Fruit fly (Drosophila melanogaster) whole organism, embryonic: ENCODE data around the gene CG6873.
A peak's percentile ranks its signal among the peaks of the same experiment; 100 is the strongest.

Experiments used
- C15 ChIP-seq: fragments of 200-800 bp; sonication (Bioruptor generic); IDR thresholded peaks from 3 replicates; pipeline ENCODE4 v1.3.6; 2022; ENCODE audit warnings: missing biosample characterization, missing genetic modification characterization
- CG10321 ChIP-seq: fragments of 200-800 bp; sonication (Bioruptor generic); IDR thresholded peaks from 2 replicates; pipeline ENCODE4 v1.3.6; 2022; ENCODE audit warnings: missing biosample characterization, missing genetic modification characterization
- CG13287 ChIP-seq: fragments of 200-800 bp; sonication (Bioruptor generic); IDR thresholded peaks from 2 replicates; pipeline ENCODE4 v1.3.6; 2022; ENCODE audit warnings: missing biosample characterization, missing genetic modification characterization; ENCODE audit not compliant: partially characterized antibody
- CG13894 ChIP-seq: fragments of 200-800 bp; sonication (Bioruptor generic); optimal IDR thresholded peaks from 3 replicates; lab custom pipeline; 2018; ENCODE audit warnings: missing biosample characterization, mild to moderate bottlenecking, missing genetic modification characterization, moderate library complexity
- CG16779 ChIP-seq: fragments of 200-800 bp; sonication (Bioruptor generic); IDR thresholded peaks from 2 replicates; pipeline ENCODE4 v1.3.6; 2022; ENCODE audit warnings: missing biosample characterization, missing genetic modification characterization
- CG17612 ChIP-seq: fragments of 200-800 bp; sonication (Bioruptor generic); IDR thresholded peaks from 2 replicates; pipeline ENCODE4 v1.3.6; 2022; ENCODE audit warnings: missing biosample characterization, missing genetic modification characterization
- CG17912 ChIP-seq: fragments of 200-800 bp; sonication (Bioruptor generic); optimal IDR thresholded peaks from 2 replicates; lab custom pipeline; 2018; ENCODE audit warnings: missing biosample characterization, mild to moderate bottlenecking, missing genetic modification characterization
- CG2199 ChIP-seq: fragments of 200-800 bp; sonication (Bioruptor generic); IDR thresholded peaks from 3 replicates; pipeline ENCODE4 v1.3.6; 2022; ENCODE audit warnings: missing biosample characterization, missing genetic modification characterization
- CG30403 ChIP-seq: fragments of 200-800 bp; sonication (Bioruptor generic); optimal IDR thresholded peaks from 3 replicates; lab custom pipeline; 2016; ENCODE audit warnings: missing biosample characterization, missing genetic modification characterization
- CG3281 ChIP-seq: fragments of 200-800 bp; sonication (Bioruptor generic); optimal IDR thresholded peaks from 3 replicates; lab custom pipeline; 2017; ENCODE audit warnings: missing biosample characterization, mild to moderate bottlenecking, missing genetic modification characterization
- CG3407 ChIP-seq: fragments of 200-800 bp; sonication (Bioruptor generic); optimal IDR thresholded peaks from 2 replicates; lab custom pipeline; 2018; ENCODE audit warnings: missing biosample characterization, mild to moderate bottlenecking, missing genetic modification characterization
- CG34376 ChIP-seq: fragments of 200-800 bp; sonication (Bioruptor generic); optimal IDR thresholded peaks from 2 replicates; lab custom pipeline; 2018; ENCODE audit warnings: missing biosample characterization, mild to moderate bottlenecking, missing genetic modification characterization
- CG4854 ChIP-seq: fragments of 200-800 bp; sonication (Bioruptor generic); optimal IDR thresholded peaks from 2 replicates; lab custom pipeline; 2016; ENCODE audit warnings: missing biosample characterization, missing genetic modification characterization, inconsistent platforms
- CG6654 ChIP-seq: fragments of 200-800 bp; sonication (Bioruptor generic); optimal IDR thresholded peaks from 2 replicates; lab custom pipeline; 2017; ENCODE audit warnings: missing biosample characterization, mild to moderate bottlenecking, missing genetic modification characterization
- CG6689 ChIP-seq: fragments of 200-800 bp; sonication (Bioruptor generic); IDR thresholded peaks from 2 replicates; pipeline ENCODE4 v1.3.6; 2022; ENCODE audit warnings: missing biosample characterization, missing genetic modification characterization
- CG6791 ChIP-seq: fragments of 200-800 bp; sonication (Bioruptor generic); IDR thresholded peaks from 3 replicates; pipeline ENCODE4 v1.3.6; 2022; ENCODE audit warnings: missing biosample characterization, missing genetic modification characterization; ENCODE audit not compliant: partially characterized antibody
- CG6813 ChIP-seq: fragments of 200-800 bp; sonication (Bioruptor generic); optimal IDR thresholded peaks from 2 replicates; lab custom pipeline; 2017; ENCODE audit warnings: missing biosample characterization, missing genetic modification characterization, mild to moderate bottlenecking, moderate library complexity, missing genetic modification reagents
- CG8388 ChIP-seq: fragments of 200-800 bp; sonication (Bioruptor generic); optimal IDR thresholded peaks from 2 replicates; lab custom pipeline; 2019; ENCODE audit warnings: missing biosample characterization, mild to moderate bottlenecking, missing genetic modification characterization, moderate library complexity
- D19B ChIP-seq: fragments of 200-800 bp; sonication (Bioruptor generic); optimal IDR thresholded peaks from 2 replicates; lab custom pipeline; 2017; ENCODE audit warnings: missing biosample characterization, mild to moderate bottlenecking, missing genetic modification characterization
- Dip3 ChIP-seq: fragments of 200-800 bp; sonication (Bioruptor generic); optimal IDR thresholded peaks from 3 replicates; lab custom pipeline; 2016; ENCODE audit warnings: missing biosample characterization, missing genetic modification characterization
- E2f1 ChIP-seq: fragments of 200-800 bp; sonication (Bioruptor generic); IDR thresholded peaks from 2 replicates; pipeline ENCODE4 v1.3.6; 2022; ENCODE audit warnings: missing biosample characterization, missing genetic modification characterization
- Eip74EF ChIP-seq, 2 experiments: fragments of 200-800 bp in 1 of 2; fragments of >200 bp in 1 of 2; sonication (Bioruptor generic) in 1 of 2; optimal IDR thresholded peaks; 2 replicates each; lab custom pipeline; 2017 to 2019; ENCODE audit warnings: missing biosample characterization in 2 of 2, missing genetic modification characterization in 2 of 2, mild to moderate bottlenecking in 1 of 2, moderate library complexity in 1 of 2
- GATAe ChIP-seq: fragments of 200-800 bp; sonication (Bioruptor generic); conservative IDR thresholded peaks from 2 replicates; pipeline ENCODE4 v1.3.6; 2022; ENCODE audit warnings: missing biosample characterization, missing genetic modification characterization
- Gug ChIP-seq: fragments of 200-800 bp; sonication (Bioruptor generic); IDR thresholded peaks from 4 replicates; pipeline ENCODE4 v1.3.6; 2022; ENCODE audit warnings: missing biosample characterization, missing genetic modification characterization
- Hand ChIP-seq: fragments of 200-800 bp; sonication (Bioruptor generic); optimal IDR thresholded peaks from 2 replicates; lab custom pipeline; 2017; ENCODE audit warnings: mild to moderate bottlenecking, missing biosample characterization, missing genetic modification reagents, missing genetic modification characterization
- Hmr ChIP-seq: fragments of 200-800 bp; sonication (Bioruptor generic); optimal IDR thresholded peaks from 3 replicates; lab custom pipeline; 2017; ENCODE audit warnings: mild to moderate bottlenecking, missing biosample characterization, missing genetic modification reagents, missing genetic modification characterization
- MTF-1 ChIP-seq: fragments of 200-800 bp; sonication (Bioruptor generic); optimal IDR thresholded peaks from 2 replicates; lab custom pipeline; 2018; ENCODE audit warnings: missing biosample characterization, mild to moderate bottlenecking, missing genetic modification characterization, borderline replicate concordance
- NFAT ChIP-seq: fragments of 200-800 bp; sonication (Bioruptor generic); IDR thresholded peaks from 2 replicates; pipeline ENCODE4 v1.3.6; 2022; ENCODE audit warnings: missing biosample characterization, missing genetic modification characterization
- NfI ChIP-seq: fragments of 200-800 bp; sonication (Bioruptor generic); optimal IDR thresholded peaks from 3 replicates; lab custom pipeline; 2018; ENCODE audit warnings: missing biosample characterization, mild to moderate bottlenecking, missing genetic modification characterization, moderate library complexity
- PHDP ChIP-seq: fragments of 200-800 bp; sonication (Bioruptor generic); optimal IDR thresholded peaks from 3 replicates; lab custom pipeline; 2018; ENCODE audit warnings: missing biosample characterization, mild to moderate bottlenecking, missing genetic modification characterization, moderate library complexity
- Six4 ChIP-seq: fragments of 200-800 bp; sonication (Bioruptor generic); optimal IDR thresholded peaks from 2 replicates; lab custom pipeline; 2016; ENCODE audit warnings: missing biosample characterization, missing genetic modification characterization
- Xbp1 ChIP-seq: fragments of 200-800 bp; sonication (Bioruptor generic); optimal IDR thresholded peaks from 3 replicates; lab custom pipeline; 2016; ENCODE audit warnings: missing biosample characterization, mild to moderate bottlenecking, missing genetic modification characterization
- ac ChIP-seq: fragments of 200-800 bp; sonication (Bioruptor generic); optimal IDR thresholded peaks from 3 replicates; lab custom pipeline; 2017; ENCODE audit warnings: missing biosample characterization, mild to moderate bottlenecking, missing genetic modification characterization
- ato ChIP-seq: fragments of 200-800 bp; sonication (Bioruptor generic); IDR thresholded peaks from 2 replicates; pipeline ENCODE4 v1.3.6; 2022; ENCODE audit warnings: missing biosample characterization, missing genetic modification characterization; ENCODE audit not compliant: partially characterized antibody
- crc ChIP-seq: fragments of 200-800 bp; sonication (Bioruptor generic); optimal IDR thresholded peaks from 2 replicates; lab custom pipeline; 2016; ENCODE audit warnings: missing biosample characterization, missing genetic modification characterization
- dati ChIP-seq: fragments of 200-800 bp; sonication (Bioruptor generic); IDR thresholded peaks from 2 replicates; pipeline ENCODE4 v1.3.6; 2022; ENCODE audit warnings: missing biosample characterization, missing genetic modification characterization
- dimm ChIP-seq: fragments of 200-800 bp; sonication (Bioruptor generic); IDR thresholded peaks from 2 replicates; pipeline ENCODE4 v1.3.6; 2022; ENCODE audit warnings: missing biosample characterization, missing genetic modification characterization
- disco-r ChIP-seq: fragments of 200-800 bp; sonication (Bioruptor generic); optimal IDR thresholded peaks from 2 replicates; lab custom pipeline; 2016; ENCODE audit warnings: missing biosample characterization, missing genetic modification characterization
- ems ChIP-seq: fragments of 200-800 bp; sonication (Bioruptor generic); optimal IDR thresholded peaks from 3 replicates; lab custom pipeline; 2016; ENCODE audit warnings: missing biosample characterization, missing genetic modification characterization
- ftz-f1 ChIP-seq: fragments of 200-800 bp; sonication (Bioruptor generic); optimal IDR thresholded peaks from 2 replicates; lab custom pipeline; 2016; ENCODE audit warnings: missing biosample characterization, missing genetic modification characterization
- gem ChIP-seq: fragments of 200-800 bp; sonication (Bioruptor generic); optimal IDR thresholded peaks from 2 replicates; lab custom pipeline; 2019; ENCODE audit warnings: missing biosample characterization, mild to moderate bottlenecking, missing genetic modification characterization, moderate library complexity
- grn ChIP-seq: fragments of 200-800 bp; sonication (Bioruptor generic); optimal IDR thresholded peaks from 3 replicates; lab custom pipeline; 2017; ENCODE audit warnings: missing biosample characterization, missing genetic modification characterization
- h ChIP-seq: fragments of >200 bp; optimal IDR thresholded peaks from 2 replicates; lab custom pipeline; 2017
- klu ChIP-seq: fragments of 200-800 bp; sonication (Bioruptor generic); IDR thresholded peaks from 2 replicates; pipeline ENCODE4 v1.3.6; 2022; ENCODE audit warnings: missing biosample characterization, missing genetic modification characterization
- nerfin-1 ChIP-seq: fragments of 200-800 bp; sonication (Bioruptor generic); optimal IDR thresholded peaks from 3 replicates; lab custom pipeline; 2019; ENCODE audit warnings: missing biosample characterization, mild to moderate bottlenecking, missing genetic modification characterization, moderate library complexity
- nmo ChIP-seq: fragments of 200-800 bp; sonication (Bioruptor generic); optimal IDR thresholded peaks from 2 replicates; lab custom pipeline; 2018; ENCODE audit warnings: missing biosample characterization, mild to moderate bottlenecking, missing genetic modification characterization, moderate library complexity
- peb ChIP-seq: fragments of 200-800 bp; sonication (Bioruptor generic); IDR thresholded peaks from 2 replicates; pipeline ENCODE4 v1.3.6; 2022; ENCODE audit warnings: missing biosample characterization, missing genetic modification characterization
- sd ChIP-seq: fragments of 200-800 bp; sonication (Bioruptor generic); optimal IDR thresholded peaks from 3 replicates; lab custom pipeline; 2018; ENCODE audit warnings: missing biosample characterization, mild to moderate bottlenecking, missing genetic modification characterization, moderate library complexity
- tna ChIP-seq: fragments of 200-800 bp; sonication (Bioruptor generic); IDR thresholded peaks from 2 replicates; pipeline ENCODE4 v1.3.6; 2022; ENCODE audit warnings: missing biosample characterization, missing genetic modification characterization; ENCODE audit not compliant: partially characterized antibody
- wdn ChIP-seq: fragments of 200-800 bp; sonication (Bioruptor generic); IDR thresholded peaks from 2 replicates; pipeline ENCODE4 v1.3.6; 2022; ENCODE audit warnings: missing biosample characterization, missing genetic modification characterization
- zf30C ChIP-seq: fragments of 200-800 bp; sonication (Bioruptor generic); optimal IDR thresholded peaks from 3 replicates; lab custom pipeline; 2018; ENCODE audit warnings: missing biosample characterization, mild to moderate bottlenecking, missing genetic modification characterization

The CG6873 gene

dm6 chrX:18774818-18775343, 35.2 kb upstream of the CG6873 start, which contains the start of gene CG6891 (continued):
- peak; percentile 45 for TF ChIP-seq ac (GFP tag; lab: Kevin White, UChicago)
- no peak for TF ChIP-seq dimm (GFP tag; lab: Robert Waterston, UW)
- no peak for TF ChIP-seq ems (GFP tag; lab: Kevin White, UChicago)
- TF ChIP-seq CG6791 (GFP tag; lab: Robert Waterston, UW): no peak
- no peak for TF ChIP-seq Hmr (GFP tag; lab: Kevin White, UChicago)
- peak; percentile 26; the same call in 1 of the 2 replicates for TF ChIP-seq ato (GFP tag; lab: Robert Waterston, UW)
- no peak for TF ChIP-seq klu (GFP tag; lab: Robert Waterston, UW)
- TF ChIP-seq MTF-1: no peak
- peak; percentile 55 for TF ChIP-seq gem (tag; lab: Kevin White, UChicago)
- TF ChIP-seq CG10321 (GFP tag; lab: Robert Waterston, UW): peak; percentile 91
- no peak for TF ChIP-seq Gug
- 0 out of 2 replicates have a peak, but pooled peaks have one; percentile 13 for TF ChIP-seq CG6689 (GFP tag; lab: Robert Waterston, UW)
- no peak for TF ChIP-seq CG4854 (GFP tag; lab: Kevin White, UChicago)
- TF ChIP-seq CG16779 (GFP tag; lab: Robert Waterston, UW): no peak
- TF ChIP-seq CG13287 (GFP tag; lab: Robert Waterston, UW): peak; percentile 41; the same call in 1 of the 2 replicates
- no peak for TF ChIP-seq CG2199
- peak in 1 of 2 experiments; percentile 11 for TF ChIP-seq Eip74EF (GFP tag; optimal IDR thresholded peaks at IDR 0.05; lab: Kevin White, UChicago)
- TF ChIP-seq CG6813 (GFP tag; lab: Kevin White, UChicago): no peak
- no peak for TF ChIP-seq C15
- TF ChIP-seq nmo (GFP tag; lab: Kevin White, UChicago): peak; percentile 49
- TF ChIP-seq peb (GFP tag; lab: Robert Waterston, UW): no peak
- peak; percentile 76 for TF ChIP-seq zf30C (GFP tag; lab: Kevin White, UChicago)
- peak; percentile 7 for TF ChIP-seq sd (tag; lab: Kevin White, UChicago)
- TF ChIP-seq CG3281 (GFP tag; lab: Kevin White, UChicago): no peak
- no peak for TF ChIP-seq tna (GFP tag; lab: Robert Waterston, UW)
- no peak for TF ChIP-seq Six4 (GFP tag; lab: Kevin White, UChicago)
- TF ChIP-seq dati: no peak
- TF ChIP-seq PHDP: peak; percentile 4
- TF ChIP-seq nerfin-1 (tag; lab: Kevin White, UChicago): peak; percentile 33
- no peak for TF ChIP-seq grn
- no peak for TF ChIP-seq E2f1 (GFP tag; lab: Robert Waterston, UW)
- TF ChIP-seq disco-r (GFP tag; lab: Kevin White, UChicago): peak; percentile 15
- peak; percentile 21 for TF ChIP-seq CG8388 (GFP tag; lab: Kevin White, UChicago)
- TF ChIP-seq CG13894: no peak
- no peak for TF ChIP-seq ftz-f1 (GFP tag; lab: Kevin White, UChicago)
- no peak for TF ChIP-seq Dip3 (GFP tag; lab: Kevin White, UChicago)
- TF ChIP-seq CG3407 (GFP tag; lab: Kevin White, UChicago): peak; percentile 54
- peak; percentile 15 for TF ChIP-seq NfI
- TF ChIP-seq CG30403 (GFP tag; lab: Kevin White, UChicago): peak; percentile 43
- TF ChIP-seq Hand (GFP tag; lab: Kevin White, UChicago): no peak
- no peak for TF ChIP-seq CG6654 (GFP tag; lab: Kevin White, UChicago)
- TF ChIP-seq NFAT: no peak
- no peak for TF ChIP-seq crc
- no peak for TF ChIP-seq h
- TF ChIP-seq CG17612 (GFP tag; lab: Robert Waterston, UW): no peak
- no peak for TF ChIP-seq CG34376 (GFP tag; lab: Kevin White, UChicago)
- TF ChIP-seq wdn: no peak
- TF ChIP-seq D19B (GFP tag; lab: Kevin White, UChicago): no peak
- TF ChIP-seq Xbp1 (GFP tag; lab: Kevin White, UChicago): peak; percentile 64
- TF ChIP-seq GATAe: no peak
- peak; percentile 13 for TF ChIP-seq CG17912 (GFP tag; lab: Kevin White, UChicago)
